Worm (Caenorhabditis elegans): ENCODE data around the gene R144.3.
A peak's percentile ranks its signal among the peaks of the same experiment; 100 is the strongest.

The R144.3 gene

DNA sequence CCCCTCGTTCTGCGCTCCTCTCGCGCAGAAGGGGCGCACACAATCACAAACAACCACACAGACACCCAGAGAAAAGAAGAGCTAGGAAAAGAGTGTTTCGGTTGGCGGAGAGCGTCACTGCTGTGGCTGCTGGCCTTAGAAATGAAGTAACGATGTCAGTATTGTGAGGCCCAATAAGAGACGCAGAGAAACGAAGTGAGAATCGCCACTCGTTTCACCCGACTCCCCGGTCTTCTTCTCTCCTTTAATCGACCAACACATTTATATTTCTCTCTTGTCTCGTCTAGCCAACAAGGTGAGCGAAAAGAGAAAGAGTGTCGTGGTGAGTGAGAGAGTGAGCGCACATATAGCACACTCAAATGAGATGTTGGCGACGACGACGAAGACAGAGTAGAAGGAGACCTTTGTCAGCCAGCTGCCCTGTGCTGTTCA lies 7.9 kb upstream of the R144.3 start (continued):
- TF ChIP-seq ceh-82 (tag; optimal IDR thresholded peaks at IDR 0.05) (peak; percentile 70), nhr-237 (tag; optimal IDR thresholded peaks at IDR 0.05) (no peak), nhr-77 (tag; optimal IDR thresholded peaks at IDR 0.05) (no peak), sma-9 (GFP tag; optimal IDR thresholded peaks at IDR 0.05) (peak; percentile 58), sma-9 (tag; optimal IDR thresholded peaks at IDR 0.05) (no peak), sma-3 (GFP tag; optimal IDR thresholded peaks at IDR 0.05) (peak; percentile 71), skn-1 (tag; optimal IDR thresholded peaks at IDR 0.05) (no peak), C34F6.9 (tag; optimal IDR thresholded peaks at IDR 0.05) (peak; percentile 97), nhr-23 (tag; optimal IDR thresholded peaks at IDR 0.05) (no peak), mbf-1 (tag; optimal IDR thresholded peaks at IDR 0.05) (no peak), lin-13 (GFP tag; optimal IDR thresholded peaks at IDR 0.05) (peak; percentile 86), nhr-11 (tag; optimal IDR thresholded peaks at IDR 0.05) (no peak), lin-11 (tag; optimal IDR thresholded peaks at IDR 0.05) (peak; percentile 84), mdl-1 (tag; optimal IDR thresholded peaks at IDR 0.05) (peak; percentile 26 to 71), ama-1 (optimal IDR thresholded peaks at IDR 0.05) (no peak), elt-3 (tag; optimal IDR thresholded peaks at IDR 0.05) (no peak), ztf-11 (tag; optimal IDR thresholded peaks at IDR 0.05) (no peak), unc-55 (GFP tag; optimal IDR thresholded peaks at IDR 0.05) (peak; percentile 91), gmeb-1 (tag; optimal IDR thresholded peaks at IDR 0.05) (peak; percentile 68), lsy-2 (tag; optimal IDR thresholded peaks at IDR 0.05) (peak; percentile 69 to 90), zag-1 (tag; optimal IDR thresholded peaks at IDR 0.05) (peak; percentile 91), aly-2 (tag; optimal IDR thresholded peaks at IDR 0.05) (no peak), dmd-4 (tag; optimal IDR thresholded peaks at IDR 0.05) (no peak), ceh-16 (tag; optimal IDR thresholded peaks at IDR 0.05) (peak; percentile 80), blmp-1 (tag; optimal IDR thresholded peaks at IDR 0.05; ENCODE audit: insufficient read depth) (peak; percentile 17)

DNA sequence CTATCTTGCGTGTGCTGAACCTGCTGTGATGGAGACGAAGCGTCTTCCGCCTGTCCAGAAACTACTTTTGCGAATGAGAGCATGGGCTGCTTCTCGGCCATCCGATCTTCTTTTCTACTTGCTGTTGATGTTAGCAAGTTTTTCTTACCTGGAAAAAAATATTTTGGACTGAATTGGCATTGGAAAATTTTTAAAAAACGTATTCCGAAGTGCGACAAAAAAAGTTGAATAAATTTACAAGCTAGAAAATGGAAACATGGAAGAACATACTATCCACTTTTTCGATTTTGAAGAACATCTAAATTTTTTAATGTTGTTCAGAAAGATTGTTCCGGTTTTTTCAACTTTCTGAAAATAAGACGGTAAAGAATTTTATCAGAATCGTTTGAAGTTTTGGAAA lies 4.2 kb upstream of the R144.3 start, which contains the start of gene larp-1:
Gene larp-1, minus strand, starts transcription at position 101 of the 400 bp plus-strand sequence.
- TF ChIP-seq peb-1 (tag; optimal IDR thresholded peaks at IDR 0.05) (no peak), nhr-23 (tag; optimal IDR thresholded peaks at IDR 0.05) (no peak), elt-1 (tag; optimal IDR thresholded peaks at IDR 0.05) (no peak)

DNA sequence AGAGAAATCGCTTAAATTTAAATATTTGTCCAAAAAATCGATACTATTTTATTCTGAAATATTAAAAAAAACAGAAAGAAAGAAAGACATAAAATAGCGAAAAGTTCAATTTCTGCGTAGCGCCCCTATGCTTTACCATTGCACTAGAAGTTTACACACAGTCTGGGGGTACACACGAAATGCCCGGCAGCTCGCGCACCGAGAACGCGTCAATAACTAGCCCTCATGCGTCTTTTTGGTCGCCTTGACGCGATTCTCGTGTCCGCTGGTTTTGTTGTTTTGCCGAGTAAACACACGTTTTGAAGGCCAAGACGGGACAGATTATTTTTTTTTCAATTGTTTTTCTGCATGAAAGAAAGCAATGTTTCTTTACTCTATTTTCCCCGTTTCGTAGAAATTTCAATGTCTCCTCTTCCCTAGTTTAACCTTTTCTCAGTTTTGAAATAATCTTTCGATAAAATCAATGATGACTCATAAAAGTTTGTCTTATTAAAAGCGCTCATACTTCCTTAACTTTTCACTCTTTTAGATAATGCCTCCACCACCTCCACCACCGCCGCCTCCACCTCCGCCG lies 3.6 kb upstream of the R144.3 start, which contains the start of gene wip-1:
Gene wip-1, plus strand, starts transcription at position 524 of the 574 bp plus-strand sequence.
- TF ChIP-seq nhr-21 (tag; optimal IDR thresholded peaks at IDR 0.05) (peak; percentile 96), unc-55 (GFP tag; optimal IDR thresholded peaks at IDR 0.05) (peak; percentile 99), nhr-25 (tag; optimal IDR thresholded peaks at IDR 0.05) (peak; percentile 99), nhr-12 (tag; optimal IDR thresholded peaks at IDR 0.05) (peak; percentile 73), nhr-237 (tag; optimal IDR thresholded peaks at IDR 0.05) (peak; percentile 59), ZK546.5 (tag; optimal IDR thresholded peaks at IDR 0.05) (peak; percentile 61), sma-9 (GFP tag; optimal IDR thresholded peaks at IDR 0.05) (peak; percentile 96), sma-9 (tag; optimal IDR thresholded peaks at IDR 0.05) (no peak), nhr-11 (tag; optimal IDR thresholded peaks at IDR 0.05) (peak; percentile 77), sem-4 (tag; optimal IDR thresholded peaks at IDR 0.05) (peak; percentile 98), skn-1 (tag; optimal IDR thresholded peaks at IDR 0.05) (no peak), lin-11 (tag; optimal IDR thresholded peaks at IDR 0.05) (peak; percentile 99), aly-2 (tag; optimal IDR thresholded peaks at IDR 0.05) (no peak), mbf-1 (tag; optimal IDR thresholded peaks at IDR 0.05) (peak; percentile 52), ceh-16 (tag; optimal IDR thresholded peaks at IDR 0.05) (peak; percentile 63), nhr-6 (tag; optimal IDR thresholded peaks at IDR 0.05) (peak; percentile 94), unc-39 (tag; optimal IDR thresholded peaks at IDR 0.05) (no peak), snpc-4 (tag; optimal IDR thresholded peaks at IDR 0.05) (peak; percentile 88), ztf-1 (GFP tag; conservative IDR thresholded peaks at IDR 0.05) (no peak), unc-62 (GFP tag; optimal IDR thresholded peaks at IDR 0.05) (peak; percentile 61), ztf-11 (tag; optimal IDR thresholded peaks at IDR 0.05) (no peak), lin-39 (tag; optimal IDR thresholded peaks at IDR 0.05) (peak; percentile 75), lsy-2 (tag; optimal IDR thresholded peaks at IDR 0.05) (peak; percentile 92 to 97), ama-1 (optimal IDR thresholded peaks at IDR 0.05) (peak; percentile 66), C34F6.9 (tag; optimal IDR thresholded peaks at IDR 0.05) (peak; percentile 99), elt-3 (tag; optimal IDR thresholded peaks at IDR 0.05) (no peak), peb-1 (tag; optimal IDR thresholded peaks at IDR 0.05) (no peak), dmd-4 (tag; optimal IDR thresholded peaks at IDR 0.05) (peak; percentile 40), ceh-82 (tag; optimal IDR thresholded peaks at IDR 0.05) (peak; percentile 75), Y55F3AM.14 (GFP tag; optimal IDR thresholded peaks at IDR 0.05) (peak; percentile 95), sma-3 (GFP tag; optimal IDR thresholded peaks at IDR 0.05) (peak; percentile 99), zag-1 (tag; optimal IDR thresholded peaks at IDR 0.05) (peak; percentile 94), elt-1 (tag; optimal IDR thresholded peaks at IDR 0.05) (no peak), nhr-23 (tag; optimal IDR thresholded peaks at IDR 0.05) (no peak), fos-1 (tag; optimal IDR thresholded peaks at IDR 0.05) (peak; percentile 99), ztf-4 (tag; optimal IDR thresholded peaks at IDR 0.05) (peak; percentile 96), egl-27 (tag; optimal IDR thresholded peaks at IDR 0.05) (peak; percentile 71), gmeb-1 (tag; optimal IDR thresholded peaks at IDR 0.05) (peak; percentile 96), blmp-1 (tag; optimal IDR thresholded peaks at IDR 0.05; ENCODE audit: insufficient read depth) (peak; percentile 84), mdl-1 (tag; optimal IDR thresholded peaks at IDR 0.05) (peak; percentile 14 to 81), nhr-77 (tag; optimal IDR thresholded peaks at IDR 0.05) (peak; percentile 75), mab-5 (tag; optimal IDR thresholded peaks at IDR 0.05) (peak; percentile 96), R02D3.7 (tag; optimal IDR thresholded peaks at IDR 0.05) (peak; percentile 44), F13H6.1 (tag; optimal IDR thresholded peaks at IDR 0.05) (peak; percentile 99)
